Fruit fly (Drosophila melanogaster) whole organism, adult: ENCODE data around the gene CG15894.

Experiments used
- CG11617 ChIP-seq: fragments of 200-800 bp; sonication (Bioruptor generic); optimal IDR thresholded peaks from 2 replicates; lab custom pipeline; 2017; ENCODE audit warnings: mild to moderate bottlenecking, missing biosample characterization, missing genetic modification reagents, missing genetic modification characterization
- CG12768 ChIP-seq: fragments of 200-800 bp; sonication (Bioruptor generic); optimal IDR thresholded peaks from 2 replicates; lab custom pipeline; 2017; ENCODE audit warnings: missing biosample characterization, missing genetic modification characterization, mild to moderate bottlenecking, moderate library complexity, missing genetic modification reagents
- CG1620 ChIP-seq: fragments of 200-800 bp; sonication (Bioruptor generic); optimal IDR thresholded peaks from 2 replicates; lab custom pipeline; 2016; ENCODE audit warnings: missing biosample characterization, missing genetic modification characterization
- Hr96 ChIP-seq: fragments of 200-800 bp; sonication (Bioruptor generic); optimal IDR thresholded peaks from 2 replicates; lab custom pipeline; 2016; ENCODE audit warnings: missing biosample characterization, missing genetic modification characterization
- Mnt ChIP-seq: fragments of 200-800 bp; sonication (Bioruptor generic); optimal IDR thresholded peaks from 2 replicates; lab custom pipeline; 2016; ENCODE audit warnings: missing biosample characterization, mild to moderate bottlenecking, missing genetic modification characterization
- pad ChIP-seq: fragments of 200-800 bp; sonication (Bioruptor generic); optimal IDR thresholded peaks from 3 replicates; lab custom pipeline; 2017; ENCODE audit warnings: missing biosample characterization, missing genetic modification characterization, mild to moderate bottlenecking, moderate library complexity, missing genetic modification reagents
- toe ChIP-seq: fragments of 200-800 bp; sonication (Bioruptor generic); optimal IDR thresholded peaks from 2 replicates; lab custom pipeline; 2016; ENCODE audit warnings: missing biosample characterization, missing genetic modification characterization

DNA sequence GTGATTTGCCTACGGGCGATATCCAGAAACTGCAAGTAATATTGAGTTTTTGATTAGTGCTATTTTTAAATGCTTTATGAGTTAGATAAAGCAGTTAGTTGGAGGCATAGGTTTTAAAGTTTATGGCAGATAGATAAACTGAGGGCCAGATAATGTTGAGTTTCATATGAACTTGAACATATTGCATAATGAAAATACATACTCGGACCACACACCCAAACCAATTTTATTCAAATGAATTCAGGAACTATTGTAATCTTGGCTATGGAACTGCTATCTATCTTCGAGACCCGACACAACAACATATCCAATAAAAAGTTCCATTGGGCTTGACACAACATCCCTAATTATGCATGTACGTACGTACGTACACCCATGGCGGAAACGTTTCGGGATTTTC is 49.3 kb upstream of the CG15894 start:
- TF ChIP-seq CG11617 (GFP tag; lab: Kevin White, UChicago), result no peak
- TF ChIP-seq CG12768, result no peak
- TF ChIP-seq Mnt, result no peak
- no peak for TF ChIP-seq toe (GFP tag; lab: Kevin White, UChicago)
- TF ChIP-seq Hr96 (GFP tag; lab: Kevin White, UChicago), result no peak
- no peak for TF ChIP-seq CG1620 (GFP tag; lab: Kevin White, UChicago)
- TF ChIP-seq pad, result no peak
